Worm (Caenorhabditis elegans) whole organism, L2 larva: ENCODE data around the gene W04E12.9.

Source experiments
- ceh-16 ChIP-seq: fragments of 150-350 bp; optimal IDR thresholded peaks from 2 replicates; lab custom pipeline; 2014; ENCODE audit warnings: missing biosample characterization, missing genetic modification characterization
- elt-3 ChIP-seq: sonication (generic microtip); optimal IDR thresholded peaks from 2 replicates; lab custom pipeline; 2017; ENCODE audit warnings: missing biosample characterization, missing genetic modification characterization
- fos-1 ChIP-seq: fragments of 150-350 bp; optimal IDR thresholded peaks from 2 replicates; lab custom pipeline; 2014; ENCODE audit warnings: missing biosample characterization, missing genetic modification characterization
- lin-13 ChIP-seq: fragments of 150-350 bp; optimal IDR thresholded peaks from 2 replicates; lab custom pipeline; 2014; ENCODE audit warnings: missing biosample characterization, missing genetic modification reagents, missing genetic modification characterization
- nhr-12 ChIP-seq: fragments of 150-350 bp; optimal IDR thresholded peaks from 2 replicates; lab custom pipeline; 2014; ENCODE audit warnings: missing biosample characterization, missing genetic modification characterization
- nhr-237 ChIP-seq: fragments of 150-350 bp; optimal IDR thresholded peaks from 2 replicates; lab custom pipeline; 2014; ENCODE audit warnings: missing biosample characterization, missing genetic modification characterization
- sem-4 ChIP-seq: fragments of 150-350 bp; optimal IDR thresholded peaks from 2 replicates; lab custom pipeline; 2014; ENCODE audit warnings: missing biosample characterization, missing genetic modification reagents, missing genetic modification characterization
- sma-3 ChIP-seq: sonication (generic microtip); optimal IDR thresholded peaks from 2 replicates; lab custom pipeline; 2016; ENCODE audit warnings: missing genetic modification reagents, missing genetic modification characterization, missing compliant biosample characterization
- unc-39 ChIP-seq: fragments of 150-350 bp; optimal IDR thresholded peaks from 2 replicates; lab custom pipeline; 2014; ENCODE audit warnings: missing biosample characterization, missing genetic modification characterization
- unc-62 ChIP-seq: fragments of 150-350 bp; optimal IDR thresholded peaks from 2 replicates; lab custom pipeline; 2014; ENCODE audit warnings: missing biosample characterization, missing genetic modification reagents, missing genetic modification characterization
- zag-1 ChIP-seq: fragments of 150-350 bp; optimal IDR thresholded peaks from 2 replicates; lab custom pipeline; 2014; ENCODE audit warnings: missing biosample characterization, missing genetic modification characterization

ce11 chrV:19745852-19746251 lies 10.5 kb upstream of the W04E12.9 start, which contains the start of gene W04E12.5:
- TF ChIP-seq zag-1 (no peak), fos-1 (tag; lab: Kevin White, UChicago) (no peak), unc-62 (GFP tag; lab: Kevin White, UChicago) (no peak), lin-13 (GFP tag; lab: Kevin White, UChicago) (no peak), elt-3 (tag; lab: Kevin White, UChicago) (no peak), nhr-12 (no peak), nhr-237 (tag; lab: Kevin White, UChicago) (no peak), sem-4 (tag; lab: Kevin White, UChicago) (no peak), unc-39 (tag; lab: Kevin White, UChicago) (no peak), ceh-16 (no peak), sma-3 (GFP tag; lab: Kevin White, UChicago) (no peak)
